Worm (Caenorhabditis elegans) whole organism, midembryonic: ENCODE results near the gene hrpf-2.
"Not testable (repeated sequence)": the region's sequence is repeated elsewhere in the genome, so short reads cannot be mapped to it uniquely, and the experiment has no call there.

Experiments used
- T22C8.4 ChIP-seq: fragments of 200-800 bp; sonication (Bioruptor generic); IDR thresholded peaks from 2 replicates; pipeline ENCODE4 v1.3.6; 2022; ENCODE audit warnings: missing genetic modification characterization, missing compliant biosample characterization
- cog-1 ChIP-seq: sonication (generic microtip); optimal IDR thresholded peaks from 2 replicates; lab custom pipeline; 2016; ENCODE audit warnings: missing genetic modification characterization, missing compliant biosample characterization
- flt-1 ChIP-seq: fragments of 200-800 bp; sonication (Bioruptor generic); IDR thresholded peaks from 2 replicates; pipeline ENCODE4 v1.3.6; 2022; ENCODE audit warnings: missing genetic modification characterization, missing compliant biosample characterization
- klf-2 ChIP-seq: fragments of 200-800 bp; sonication (Bioruptor generic); conservative IDR thresholded peaks from 2 replicates; pipeline ENCODE4 v1.3.6; 2022; ENCODE audit warnings: missing genetic modification reagents, missing genetic modification characterization, missing compliant biosample characterization
- med-1 ChIP-seq: sonication (generic microtip); optimal IDR thresholded peaks from 2 replicates; lab custom pipeline; 2017; ENCODE audit warnings: missing genetic modification characterization, mild to moderate bottlenecking, missing compliant biosample characterization, antibody characterized with exemption, missing genetic modification reagents; ENCODE audit not compliant: insufficient read depth
- ref-1 ChIP-seq: fragments of 200-800 bp; sonication (Bioruptor generic); conservative IDR thresholded peaks from 2 replicates; pipeline ENCODE4 v1.3.6; 2022; ENCODE audit warnings: missing genetic modification reagents, missing genetic modification characterization, missing compliant biosample characterization
- tab-1 ChIP-seq: fragments of 200-800 bp; sonication (Bioruptor generic); IDR thresholded peaks from 2 replicates; pipeline ENCODE4 v1.3.6; 2022; ENCODE audit warnings: missing genetic modification characterization, missing compliant biosample characterization
- ztf-23 ChIP-seq: fragments of 200-800 bp; sonication (Bioruptor generic); IDR thresholded peaks from 2 replicates; pipeline ENCODE4 v1.3.6; 2022; ENCODE audit warnings: missing genetic modification reagents, missing genetic modification characterization, missing compliant biosample characterization
- ztf-29 ChIP-seq: fragments of 200-800 bp; sonication (Bioruptor generic); IDR thresholded peaks from 2 replicates; pipeline ENCODE4 v1.3.6; 2022; ENCODE audit warnings: missing genetic modification reagents, missing genetic modification characterization, missing compliant biosample characterization

hrpf-2 gene

ce11 chrIV:6373721-6374120, 2.6 kb downstream of the hrpf-2 start:
- TF ChIP-seq ztf-29 (GFP tag; lab: Robert Waterston, UW) (no peak), klf-2 (GFP tag; lab: Robert Waterston, UW) (no peak), cog-1 (tag; lab: Kevin White, UChicago) (no peak), ref-1 (GFP tag; lab: Robert Waterston, UW) (no peak), tab-1 (GFP tag; lab: Robert Waterston, UW) (no peak), flt-1 (GFP tag; lab: Robert Waterston, UW) (no peak), T22C8.4 (no peak)

ce11 chrIV:6372993-6373392, 3.3 kb downstream of the hrpf-2 start, which contains the start of gene smg-3:
Gene smg-3, minus strand, starts transcription at chrIV:6373093.
- no peak for TF ChIP-seq T22C8.4
- TF ChIP-seq cog-1 (tag; lab: Kevin White, UChicago) = no peak
- TF ChIP-seq ztf-23 = no peak
- TF ChIP-seq med-1 (GFP tag; lab: Kevin White, UChicago) = no peak
- TF ChIP-seq flt-1 (GFP tag; lab: Robert Waterston, UW) = no peak
- no peak for TF ChIP-seq tab-1 (GFP tag; lab: Robert Waterston, UW)
- TF ChIP-seq ztf-29 (GFP tag; lab: Robert Waterston, UW) = no peak
- no peak for TF ChIP-seq ref-1 (GFP tag; lab: Robert Waterston, UW)
- no peak for TF ChIP-seq klf-2 (GFP tag; lab: Robert Waterston, UW)

- TF ChIP-seq ztf-29 (GFP tag; lab: Robert Waterston, UW) (no peak), med-1 (GFP tag; lab: Kevin White, UChicago) (no peak), ref-1 (GFP tag; lab: Robert Waterston, UW) (no peak)
These were observed 4.1 kb downstream of the hrpf-2 start for ce11 chrIV:6372267-6372666.

- TF ChIP-seq med-1 (GFP tag; lab: Kevin White, UChicago) (no peak), cog-1 (tag; lab: Kevin White, UChicago) (no peak), T22C8.4 (no peak)
These were observed 6.8 kb downstream of the hrpf-2 start for ce11 chrIV:6369489-6369888.

- TF ChIP-seq T22C8.4 (no peak), ref-1 (GFP tag; lab: Robert Waterston, UW) (no peak), tab-1 (GFP tag; lab: Robert Waterston, UW) (no peak)
These were observed 10.3 kb downstream of the hrpf-2 start for ce11 chrIV:6366032-6366431.

- TF ChIP-seq klf-2 (GFP tag; lab: Robert Waterston, UW) (no peak), ztf-29 (GFP tag; lab: Robert Waterston, UW) (no peak), cog-1 (tag; lab: Kevin White, UChicago) (no peak), ztf-23 (no peak), flt-1 (GFP tag; lab: Robert Waterston, UW) (no peak), tab-1 (GFP tag; lab: Robert Waterston, UW) (no peak), T22C8.4 (no peak)
These were observed 11.3 kb downstream of the hrpf-2 start, which contains the start of gene Y73B6BL.270 for ce11 chrIV:6365045-6365444. Gene Y73B6BL.270, plus strand, starts transcription at chrIV:6365345.

- TF ChIP-seq med-1 (GFP tag; lab: Kevin White, UChicago) (no peak), flt-1 (GFP tag; lab: Robert Waterston, UW) (0 out of 2 replicates have a peak, but pooled peaks have one; percentile 20)
These were observed 12.7 kb downstream of the hrpf-2 start for ce11 chrIV:6363604-6364003.

- TF ChIP-seq ztf-29 (GFP tag; lab: Robert Waterston, UW) = no peak
- TF ChIP-seq tab-1 (GFP tag; lab: Robert Waterston, UW) = no peak
- no peak for TF ChIP-seq klf-2 (GFP tag; lab: Robert Waterston, UW)
- TF ChIP-seq med-1 (GFP tag; lab: Kevin White, UChicago) = no peak
- no peak for TF ChIP-seq T22C8.4
- no peak for TF ChIP-seq cog-1 (tag; lab: Kevin White, UChicago)
- no peak for TF ChIP-seq flt-1 (GFP tag; lab: Robert Waterston, UW)
- TF ChIP-seq ztf-23 = no peak
- TF ChIP-seq ref-1 (GFP tag; lab: Robert Waterston, UW) = no peak
These were observed 14.7 kb downstream of the hrpf-2 start, which contains the start of gene Y73B6BL.47 for ce11 chrIV:6361668-6362067. Gene Y73B6BL.47, plus strand, starts transcription at chrIV:6361968.

- TF ChIP-seq ztf-23; med-1 (GFP tag; lab: Kevin White, UChicago); tab-1 (GFP tag; lab: Robert Waterston, UW): not testable (repeated sequence)
These were observed 29.1 kb downstream of the hrpf-2 start, which contains the start of gene Y73B6BL.289 for ce11 chrIV:6347213-6347612. Gene Y73B6BL.289, plus strand, starts transcription at chrIV:6347513.

- no peak for TF ChIP-seq flt-1 (GFP tag; lab: Robert Waterston, UW)
- TF ChIP-seq med-1 (GFP tag; lab: Kevin White, UChicago) = no peak
- TF ChIP-seq tab-1 (GFP tag; lab: Robert Waterston, UW) = no peak
- TF ChIP-seq T22C8.4 = no peak
- TF ChIP-seq ztf-23 = no peak
- no peak for TF ChIP-seq klf-2 (GFP tag; lab: Robert Waterston, UW)
- no peak for TF ChIP-seq cog-1 (tag; lab: Kevin White, UChicago)
- TF ChIP-seq ztf-29 (GFP tag; lab: Robert Waterston, UW) = no peak
- no peak for TF ChIP-seq ref-1 (GFP tag; lab: Robert Waterston, UW)
These were observed 33.4 kb downstream of the hrpf-2 start, which contains the start of gene Y73B6BL.14 for ce11 chrIV:6342876-6343275. Gene Y73B6BL.14, minus strand, starts transcription at chrIV:6342976.

ce11 chrIV:6342431-6342830, 33.9 kb downstream of the hrpf-2 start, which contains the start of gene Y73B6BL.288:
Gene Y73B6BL.288, minus strand, starts transcription at chrIV:6342531.
- TF ChIP-seq T22C8.4 (no peak), cog-1 (tag; lab: Kevin White, UChicago) (no peak), ztf-29 (GFP tag; lab: Robert Waterston, UW) (no peak), flt-1 (GFP tag; lab: Robert Waterston, UW) (no peak), klf-2 (GFP tag; lab: Robert Waterston, UW) (no peak), tab-1 (GFP tag; lab: Robert Waterston, UW) (no peak), med-1 (GFP tag; lab: Kevin White, UChicago) (no peak), ztf-23 (no peak), ref-1 (GFP tag; lab: Robert Waterston, UW) (no peak)
